Worm (Caenorhabditis elegans): ENCODE data around the gene srd-12.

The srd-12 gene

DNA sequence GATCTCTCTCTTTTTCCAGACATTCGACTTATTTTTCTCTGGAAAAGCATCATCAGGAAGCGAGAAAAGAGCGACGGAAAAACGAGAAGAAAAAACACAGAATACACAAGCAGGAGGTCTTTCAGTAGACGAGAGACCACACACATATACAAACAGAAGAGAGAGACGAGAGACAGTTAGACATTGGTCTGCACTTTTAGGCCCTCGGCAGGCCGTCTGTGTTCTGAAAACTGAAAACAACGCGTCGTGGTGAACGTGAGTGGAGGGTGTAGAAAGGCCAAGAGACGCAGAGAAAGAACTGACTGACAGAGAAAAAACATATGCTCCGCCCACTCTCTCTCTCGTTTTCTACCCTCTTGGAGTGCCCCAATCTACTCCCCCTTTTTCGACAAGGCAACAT is 47.8 kb downstream of the srd-12 start (continued):
- TF ChIP-seq unc-98 (GFP tag; IDR thresholded peaks at IDR 0.05) = no peak
- no peak for TF ChIP-seq lin-39 (tag; optimal IDR thresholded peaks at IDR 0.05)
- TF ChIP-seq lir-3 (tag; optimal IDR thresholded peaks at IDR 0.05; ENCODE audit: poor library complexity) = no peak
- no peak for TF ChIP-seq pag-3 (tag; optimal IDR thresholded peaks at IDR 0.05; ENCODE audit: borderline replicate concordance, insufficient read depth)
- no peak for TF ChIP-seq nhr-237 (tag; optimal IDR thresholded peaks at IDR 0.05)
- no peak for TF ChIP-seq nhr-76 (tag; optimal IDR thresholded peaks at IDR 0.05)
- TF ChIP-seq ceh-82 (tag; optimal IDR thresholded peaks at IDR 0.05) = no peak
- TF ChIP-seq vab-15 (tag; optimal IDR thresholded peaks at IDR 0.05) = no peak
- no peak for TF ChIP-seq ceh-63 (GFP tag; optimal IDR thresholded peaks at IDR 0.05)
- no peak for TF ChIP-seq sup-37 (GFP tag; optimal IDR thresholded peaks at IDR 0.05)
- TF ChIP-seq ceh-90 (tag; optimal IDR thresholded peaks at IDR 0.05) = no peak
- no peak for TF ChIP-seq nhr-90 (tag; optimal IDR thresholded peaks at IDR 0.05; ENCODE audit: poor library complexity)
- no peak for TF ChIP-seq ztf-11 (tag; optimal IDR thresholded peaks at IDR 0.05)
- TF ChIP-seq nhr-77 (tag; optimal IDR thresholded peaks at IDR 0.05) = no peak
- peak; percentile 83 for TF ChIP-seq fkh-8 (tag; optimal IDR thresholded peaks at IDR 0.05)
- no peak for TF ChIP-seq C16A3.4 (tag; optimal IDR thresholded peaks at IDR 0.05)
- TF ChIP-seq grh-1 (GFP tag; IDR thresholded peaks at IDR 0.05) = no peak
- TF ChIP-seq nhr-12 (tag; optimal IDR thresholded peaks at IDR 0.05) = no peak
- no peak for TF ChIP-seq hpl-2 (GFP tag; optimal IDR thresholded peaks at IDR 0.05)
- TF ChIP-seq lin-14 (GFP tag; optimal IDR thresholded peaks at IDR 0.05) = peak; percentile 77
- TF ChIP-seq unc-30 (tag; optimal IDR thresholded peaks at IDR 0.05) = no peak
- TF ChIP-seq hlh-17 (GFP tag; optimal IDR thresholded peaks at IDR 0.05; ENCODE audit: borderline replicate concordance) = no peak
- no peak for TF ChIP-seq pqm-1 (tag; optimal IDR thresholded peaks at IDR 0.05)
- peak; percentile 46 for TF ChIP-seq snu-23 (GFP tag; optimal IDR thresholded peaks at IDR 0.05)
- no peak for TF ChIP-seq alr-1 (tag; optimal IDR thresholded peaks at IDR 0.05; ENCODE audit: borderline replicate concordance)
- peak in 1 of 2 experiments; percentile 54 for TF ChIP-seq mdl-1 (tag; optimal IDR thresholded peaks at IDR 0.05)
- TF ChIP-seq mef-2 (tag; optimal IDR thresholded peaks at IDR 0.05) = no peak
- no peak for TF ChIP-seq egl-13 (tag; optimal IDR thresholded peaks at IDR 0.05)
- TF ChIP-seq pax-3 (tag; optimal IDR thresholded peaks at IDR 0.05) = no peak
- TF ChIP-seq zag-1 (tag; optimal IDR thresholded peaks at IDR 0.05) = no peak
- TF ChIP-seq rnt-1 (tag; optimal IDR thresholded peaks at IDR 0.05) = no peak
- no peak for TF ChIP-seq C34B4.2 (tag; optimal IDR thresholded peaks at IDR 0.05)
- no peak for TF ChIP-seq tbx-2 (tag; optimal IDR thresholded peaks at IDR 0.05)
- TF ChIP-seq Y116A8C.19 (tag; optimal IDR thresholded peaks at IDR 0.05; ENCODE audit: borderline replicate concordance) = no peak
- TF ChIP-seq C04F5.9 (tag; optimal IDR thresholded peaks at IDR 0.05) = no peak
- no peak for TF ChIP-seq dpl-1 (GFP tag; optimal IDR thresholded peaks at IDR 0.05)
- no peak for TF ChIP-seq isw-1 (GFP tag; IDR thresholded peaks at IDR 0.05)
- TF ChIP-seq efl-3 (GFP tag; optimal IDR thresholded peaks at IDR 0.05) = no peak
- TF ChIP-seq xbp-1 (tag; optimal IDR thresholded peaks at IDR 0.05) = no peak
- no peak for TF ChIP-seq nhr-11 (tag; optimal IDR thresholded peaks at IDR 0.05)
- no peak for TF ChIP-seq dsc-1 (tag; optimal IDR thresholded peaks at IDR 0.05)
- TF ChIP-seq unc-62 (GFP tag; optimal IDR thresholded peaks at IDR 0.05) = no peak
- peak in 1 of 2 experiments; percentile 46 for TF ChIP-seq lsy-2 (tag; optimal IDR thresholded peaks at IDR 0.05)
- no peak for TF ChIP-seq nhr-28 (tag; optimal IDR thresholded peaks at IDR 0.05)
- peak in 1 of 6 experiments; percentile 8 for TF ChIP-seq elt-3 (tag; optimal IDR thresholded peaks at IDR 0.05)
- TF ChIP-seq lin-35 (GFP tag; optimal IDR thresholded peaks at IDR 0.05) = peak; percentile 2 to 41
- no peak for TF ChIP-seq tlp-1 (tag; optimal IDR thresholded peaks at IDR 0.05)
- TF ChIP-seq ets-5 (GFP tag; IDR thresholded peaks at IDR 0.05) = no peak
- peak; percentile 29 for TF ChIP-seq nhr-47 (tag; optimal IDR thresholded peaks at IDR 0.05)
- no peak for TF ChIP-seq fkh-10 (GFP tag; optimal IDR thresholded peaks at IDR 0.05)
- no peak for TF ChIP-seq egl-27 (tag; optimal IDR thresholded peaks at IDR 0.05)
- TF ChIP-seq mep-1 (tag; optimal IDR thresholded peaks at IDR 0.05) = peak; percentile 7
